Fruit fly (Drosophila melanogaster) whole organism, embryonic: Measurements from ENCODE around the gene CG17650.

Experiments used
- D19B ChIP-seq: fragments of 200-800 bp; sonication (Bioruptor generic); optimal IDR thresholded peaks from 2 replicates; lab custom pipeline; 2017; ENCODE audit warnings: missing biosample characterization, mild to moderate bottlenecking, missing genetic modification characterization
- Dll ChIP-seq: fragments of 200-800 bp; sonication (Bioruptor generic); IDR thresholded peaks from 4 replicates; pipeline ENCODE4 v1.3.6; 2022; ENCODE audit warnings: missing biosample characterization, missing genetic modification characterization; ENCODE audit not compliant: partially characterized antibody
- jumu ChIP-seq: fragments of 200-800 bp; sonication (Bioruptor generic); optimal IDR thresholded peaks from 3 replicates; lab custom pipeline; 2016; ENCODE audit warnings: missing biosample characterization, missing genetic modification characterization

- TF ChIP-seq Dll (GFP tag; lab: Robert Waterston, UW): no peak
- no peak for TF ChIP-seq D19B
- TF ChIP-seq jumu (GFP tag; lab: Kevin White, UChicago): no peak
These were observed 24.9 kb upstream of the CG17650 start, which contains the start of gene Gr22e for dm6 chr2L:1783762-1784161.
